Worm (Caenorhabditis elegans): Measurements from ENCODE around the gene B0303.14.
A peak's percentile ranks its signal among the peaks of the same experiment; 100 is the strongest.

Gene B0303.14

DNA sequence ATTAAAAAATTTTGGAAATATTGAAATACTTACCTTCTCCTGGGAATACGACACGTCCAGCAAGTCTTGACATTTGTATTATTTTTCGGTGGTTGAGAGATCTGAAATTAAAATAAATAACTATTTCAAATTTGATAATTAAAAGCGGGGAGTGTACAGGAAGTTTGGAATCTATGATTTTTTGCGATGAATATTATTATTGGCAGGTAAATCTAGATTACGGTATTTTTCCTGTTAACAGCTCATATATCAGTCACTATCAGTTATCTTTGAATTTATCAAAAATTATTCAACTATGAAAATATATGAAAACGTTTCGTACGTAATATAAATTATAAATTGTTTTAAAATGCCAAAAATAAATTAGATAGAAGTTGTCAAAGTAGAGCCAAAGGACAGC lies at the start of gene B0303.14:
TSS of gene B0303.14 (minus strand) at position 101 of the 400 bp plus-strand sequence.
- TF ChIP-seq F52B5.7 (tag; optimal IDR thresholded peaks at IDR 0.05) (no peak), ztf-26 (tag; optimal IDR thresholded peaks at IDR 0.05) (no peak), aptf-2 (GFP tag; conservative IDR thresholded peaks at IDR 0.05) (no peak), lin-35 (GFP tag; optimal IDR thresholded peaks at IDR 0.05) (no peak), lin-54 (GFP tag; optimal IDR thresholded peaks at IDR 0.05) (no peak), gei-17 (GFP tag; optimal IDR thresholded peaks at IDR 0.05) (no peak), D2030.7 (GFP tag; IDR thresholded peaks at IDR 0.05) (no peak), hlh-12 (tag; optimal IDR thresholded peaks at IDR 0.05) (no peak), tlf-1 (GFP tag; optimal IDR thresholded peaks at IDR 0.05) (no peak), mcd-1 (GFP tag; IDR thresholded peaks at IDR 0.05) (no peak), T26A5.8 (tag; optimal IDR thresholded peaks at IDR 0.05) (no peak), nhr-90 (tag; optimal IDR thresholded peaks at IDR 0.05) (no peak), nhr-27 (tag; optimal IDR thresholded peaks at IDR 0.05) (no peak), let-607 (tag; optimal IDR thresholded peaks at IDR 0.05) (no peak), ceh-91 (GFP tag; IDR thresholded peaks at IDR 0.05) (no peak)

DNA sequence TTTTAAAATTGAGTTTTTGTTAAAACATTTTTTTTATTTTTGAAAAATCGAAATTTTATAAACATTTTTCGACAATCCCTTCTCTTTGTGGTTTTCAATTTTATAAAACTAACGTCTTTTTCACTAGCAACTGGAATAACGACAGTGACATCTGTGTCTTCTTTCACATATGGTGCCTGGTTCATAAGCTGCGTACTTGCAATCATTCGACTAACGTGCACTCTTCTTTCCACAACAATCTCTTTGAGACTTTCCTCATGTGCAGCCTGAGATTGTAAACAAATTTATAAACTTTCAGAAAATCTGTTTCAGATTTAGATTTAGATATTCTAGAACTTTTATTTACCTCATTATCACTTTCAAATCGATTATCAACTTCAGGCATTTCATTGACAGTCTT lies 49.0 kb upstream of the B0303.14 start:
- TF ChIP-seq mel-28 (tag; optimal IDR thresholded peaks at IDR 0.05; ENCODE audit: borderline replicate concordance) (no peak), ztf-25 (GFP tag; IDR thresholded peaks at IDR 0.05) (no peak), akir-1 (GFP tag; optimal IDR thresholded peaks at IDR 0.05) (no peak)

DNA sequence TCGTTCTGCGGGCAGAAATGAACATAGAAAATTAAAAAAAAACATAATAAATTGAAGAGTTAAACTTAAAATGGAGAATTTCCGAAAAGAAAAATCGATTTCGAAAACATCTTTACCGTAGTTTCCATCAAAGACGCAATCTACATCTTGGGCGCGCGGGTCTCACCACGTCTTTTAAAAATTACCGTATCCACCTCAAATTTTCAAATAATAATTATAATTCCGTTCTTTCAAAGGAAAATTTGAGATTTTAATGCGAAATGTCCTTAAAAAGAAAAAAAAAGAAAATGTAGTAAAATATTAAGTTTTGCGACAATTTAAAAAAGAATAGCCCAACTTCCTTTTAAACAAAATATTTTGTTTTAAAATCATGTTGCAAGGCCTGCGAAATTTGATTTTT lies 47.1 kb upstream of the B0303.14 start:
- TF ChIP-seq chd-7 (tag; optimal IDR thresholded peaks at IDR 0.05) (no peak), nhr-120 (GFP tag; IDR thresholded peaks at IDR 0.05) (no peak), madf-6 (GFP tag; IDR thresholded peaks at IDR 0.05) (peak; percentile 80), ztf-25 (GFP tag; IDR thresholded peaks at IDR 0.05) (no peak), hrde-1 (tag; optimal IDR thresholded peaks at IDR 0.05; ENCODE audit: borderline replicate concordance) (no peak), lin-54 (GFP tag; optimal IDR thresholded peaks at IDR 0.05) (peak; percentile 51), let-607 (tag; optimal IDR thresholded peaks at IDR 0.05) (no peak), mel-28 (tag; optimal IDR thresholded peaks at IDR 0.05; ENCODE audit: borderline replicate concordance) (no peak), D2030.7 (GFP tag; IDR thresholded peaks at IDR 0.05) (peak; percentile 23; the same call in 1 of the 2 replicates), atf-7 (tag; optimal IDR thresholded peaks at IDR 0.05) (no peak), let-526 (GFP tag; IDR thresholded peaks at IDR 0.05) (no peak), lin-40 (tag; optimal IDR thresholded peaks at IDR 0.05) (no peak), F57A8.1 (GFP tag; optimal IDR thresholded peaks at IDR 0.05) (no peak), T26A5.8 (tag; optimal IDR thresholded peaks at IDR 0.05) (no peak), xnd-1 (tag; optimal IDR thresholded peaks at IDR 0.05) (peak; percentile 70), mes-4 (tag; optimal IDR thresholded peaks at IDR 0.05) (no peak), Y53F4B.3 (GFP tag; IDR thresholded peaks at IDR 0.05) (no peak), tbp1 (GFP tag; optimal IDR thresholded peaks at IDR 0.05) (peak; percentile 17), mxl-1 (tag; optimal IDR thresholded peaks at IDR 0.05) (no peak), attf-3 (GFP tag; conservative IDR thresholded peaks at IDR 0.05) (no peak), zfh-2 (GFP tag; conservative IDR thresholded peaks at IDR 0.05) (no peak), hlh-12 (tag; optimal IDR thresholded peaks at IDR 0.05) (no peak), ceh-91 (GFP tag; IDR thresholded peaks at IDR 0.05) (peak; percentile 36; the same call in 1 of the 2 replicates), K11D2.4 (GFP tag; IDR thresholded peaks at IDR 0.05) (no peak), lsl-1 (GFP tag; optimal IDR thresholded peaks at IDR 0.05) (peak; percentile 89), ekl-4 (GFP tag; IDR thresholded peaks at IDR 0.05) (no peak), ztf-6 (GFP tag; IDR thresholded peaks at IDR 0.05) (no peak), snpc-1.3 (tag; optimal IDR thresholded peaks at IDR 0.05; ENCODE audit: insufficient read depth) (peak; percentile 51), F33H1.4 (GFP tag; IDR thresholded peaks at IDR 0.05) (peak; percentile 84), Y53G8AR.9 (GFP tag; conservative IDR thresholded peaks at IDR 0.05) (no peak), madf-8 (GFP tag; conservative IDR thresholded peaks at IDR 0.05) (0 out of 2 replicates have a peak, but pooled peaks have one; percentile 31), F49E8.2 (tag; optimal IDR thresholded peaks at IDR 0.05; ENCODE audit: insufficient read depth) (peak; percentile 3), lsy-27 (tag; optimal IDR thresholded peaks at IDR 0.05; ENCODE audit: borderline replicate concordance, insufficient read depth) (no peak), tbx-9 (tag; optimal IDR thresholded peaks at IDR 0.05; ENCODE audit: borderline replicate concordance) (no peak), akir-1 (GFP tag; optimal IDR thresholded peaks at IDR 0.05) (no peak)
